Fruit fly (Drosophila melanogaster) whole organism, adult: ENCODE measurements around the gene Cyp28d2.
A peak's percentile ranks its signal among the peaks of the same experiment; 100 is the strongest.

ENCODE experiments used
- CG14711 ChIP-seq: fragments of 200-800 bp; sonication (Bioruptor generic); optimal IDR thresholded peaks from 2 replicates; lab custom pipeline; 2018; ENCODE audit warnings: missing biosample characterization, mild to moderate bottlenecking, missing genetic modification characterization, moderate library complexity
- CG33017 ChIP-seq: fragments of 200-800 bp; sonication (Bioruptor generic); optimal IDR thresholded peaks from 2 replicates; lab custom pipeline; 2018; ENCODE audit warnings: missing biosample characterization, mild to moderate bottlenecking, missing genetic modification characterization, moderate library complexity
- CG5204 ChIP-seq: fragments of 200-800 bp; sonication (Bioruptor generic); optimal IDR thresholded peaks from 2 replicates; lab custom pipeline; 2016; ENCODE audit warnings: missing biosample characterization, missing genetic modification characterization
- CG7045 ChIP-seq: fragments of 200-800 bp; sonication (Bioruptor generic); optimal IDR thresholded peaks from 2 replicates; lab custom pipeline; 2017; ENCODE audit warnings: missing biosample characterization, mild to moderate bottlenecking, missing genetic modification characterization
- Clk ChIP-seq: fragments of 200-800 bp; sonication (Bioruptor generic); optimal IDR thresholded peaks from 2 replicates; lab custom pipeline; 2017; ENCODE audit warnings: missing biosample characterization, missing genetic modification characterization
- Crg-1 ChIP-seq: fragments of 200-800 bp; sonication (Bioruptor generic); optimal IDR thresholded peaks from 2 replicates; lab custom pipeline; 2016; ENCODE audit warnings: missing biosample characterization, missing genetic modification characterization
- Hr96 ChIP-seq: fragments of 200-800 bp; sonication (Bioruptor generic); optimal IDR thresholded peaks from 2 replicates; lab custom pipeline; 2016; ENCODE audit warnings: missing biosample characterization, missing genetic modification characterization
- Mnt ChIP-seq: fragments of 200-800 bp; sonication (Bioruptor generic); optimal IDR thresholded peaks from 2 replicates; lab custom pipeline; 2016; ENCODE audit warnings: missing biosample characterization, mild to moderate bottlenecking, missing genetic modification characterization
- bab1 ChIP-seq: fragments of 200-800 bp; sonication (Bioruptor generic); optimal IDR thresholded peaks from 3 replicates; lab custom pipeline; 2019; ENCODE audit warnings: missing biosample characterization, mild to moderate bottlenecking, missing genetic modification characterization, moderate library complexity
- kay ChIP-seq: fragments of 200-800 bp; sonication (Bioruptor generic); peaks from one replicate; lab custom pipeline; 2016; ENCODE audit warnings: missing biosample characterization, missing genetic modification characterization, borderline replicate concordance
- pad ChIP-seq: fragments of 200-800 bp; sonication (Bioruptor generic); optimal IDR thresholded peaks from 3 replicates; lab custom pipeline; 2017; ENCODE audit warnings: missing biosample characterization, missing genetic modification characterization, mild to moderate bottlenecking, moderate library complexity, missing genetic modification reagents

- peak; percentile 11 for TF ChIP-seq Mnt
- TF ChIP-seq bab1 (GFP tag; lab: Kevin White, UChicago): no peak
- no peak for TF ChIP-seq pad (GFP tag; lab: Kevin White, UChicago)
- no peak for TF ChIP-seq kay (GFP tag; lab: Kevin White, UChicago)
- no peak for TF ChIP-seq CG33017 (tag; lab: Kevin White, UChicago)
- no peak for TF ChIP-seq Hr96 (GFP tag; lab: Kevin White, UChicago)
- no peak for TF ChIP-seq Crg-1 (GFP tag; lab: Kevin White, UChicago)
- TF ChIP-seq Clk: no peak
- TF ChIP-seq CG5204 (GFP tag; lab: Kevin White, UChicago): no peak
- no peak for TF ChIP-seq CG14711 (tag; lab: Kevin White, UChicago)
- TF ChIP-seq CG7045 (GFP tag; lab: Kevin White, UChicago): no peak
These were observed 16.2 kb downstream of the Cyp28d2 start for dm6 chr2L:5223317-5223716.
